Worm (Caenorhabditis elegans): ENCODE results near the gene srw-145.

DNA sequence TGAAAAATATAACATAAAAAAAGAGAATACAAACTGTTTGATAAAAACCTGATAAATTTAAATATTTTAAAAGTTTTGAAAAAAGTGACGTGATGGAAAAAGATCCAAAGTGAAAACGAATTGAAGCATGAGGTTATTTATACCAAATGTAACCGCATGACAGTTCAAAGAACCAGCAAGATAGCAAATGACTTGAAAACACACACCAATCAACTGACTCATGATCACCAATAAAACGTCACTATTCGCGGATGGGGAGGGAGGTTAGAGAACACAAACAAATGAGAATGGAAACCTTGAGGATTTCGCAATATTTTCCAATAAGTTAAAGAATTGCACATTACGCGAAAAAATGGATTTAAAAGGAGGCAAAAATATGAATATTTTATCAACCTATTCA is 27.6 kb upstream of the srw-145 start, which contains the start of gene C06B3.7:
- TF ChIP-seq madf-6 (GFP tag; IDR thresholded peaks at IDR 0.05) (no peak), nhr-90 (tag; optimal IDR thresholded peaks at IDR 0.05) (no peak), nhr-179 (tag; optimal IDR thresholded peaks at IDR 0.05) (no peak), ceh-58 (GFP tag; IDR thresholded peaks at IDR 0.05) (no peak), zfh-2 (GFP tag; conservative IDR thresholded peaks at IDR 0.05) (no peak), nfya-1 (tag; optimal IDR thresholded peaks at IDR 0.05; ENCODE audit: borderline replicate concordance, insufficient read depth) (no peak)
